Worm (Caenorhabditis elegans) whole organism, L4 larva: Measurements from ENCODE around the gene C03G6.6.

Experiments
- D1046.2 ChIP-seq: fragments of 200-800 bp; sonication (Bioruptor generic); IDR thresholded peaks from 2 replicates; pipeline ENCODE4 v1.3.6; 2022; ENCODE audit warnings: missing genetic modification characterization, missing compliant biosample characterization
- F10B5.3 ChIP-seq: sonication (generic microtip); optimal IDR thresholded peaks from 2 replicates; lab custom pipeline; 2016; ENCODE audit warnings: mild to moderate bottlenecking, missing genetic modification characterization, missing compliant biosample characterization
- T20F7.1 ChIP-seq: fragments of 200-800 bp; sonication (Bioruptor generic); optimal IDR thresholded peaks from 2 replicates; lab custom pipeline; 2018; ENCODE audit warnings: mild to moderate bottlenecking, missing genetic modification characterization, missing compliant biosample characterization
- Y105C5A.15 ChIP-seq: fragments of 200-800 bp; sonication (Bioruptor generic); IDR thresholded peaks from 2 replicates; pipeline ENCODE4 v1.3.6; 2022; ENCODE audit warnings: missing genetic modification characterization, missing compliant biosample characterization
- Y75B8A.6 ChIP-seq: fragments of 200-800 bp; sonication (Bioruptor generic); IDR thresholded peaks from 2 replicates; pipeline ENCODE4 v1.3.6; 2022; ENCODE audit warnings: missing genetic modification reagents, missing genetic modification characterization, missing compliant biosample characterization
- aha-1 ChIP-seq: fragments of 150-350 bp; peaks from one replicate; lab custom pipeline; 2014; ENCODE audit warnings: missing biosample characterization, missing genetic modification characterization
- attf-4 ChIP-seq: sonication (generic microtip); optimal IDR thresholded peaks from 3 replicates; lab custom pipeline; 2017; ENCODE audit warnings: missing biosample characterization, missing genetic modification characterization
- ceh-20 ChIP-seq: fragments of 200-800 bp; sonication (Bioruptor generic); IDR thresholded peaks from 2 replicates; pipeline ENCODE4 v1.3.6; 2022; ENCODE audit warnings: missing genetic modification reagents, missing genetic modification characterization, missing compliant biosample characterization
- cey-2 ChIP-seq: sonication (generic microtip); optimal IDR thresholded peaks from 3 replicates; lab custom pipeline; 2017; ENCODE audit warnings: missing genetic modification characterization, mild to moderate bottlenecking, missing compliant biosample characterization, antibody characterized with exemption, borderline replicate concordance; ENCODE audit not compliant: insufficient read depth
- daf-16 ChIP-seq, 3 experiments: sonication (generic microtip); optimal IDR thresholded peaks; 2 replicates each; lab custom pipeline; 2016 to 2017; ENCODE audit warnings: missing genetic modification characterization in 3 of 3, missing genetic modification reagents in 3 of 3, mild to moderate bottlenecking in 2 of 3, missing compliant biosample characterization in 2 of 3, missing biosample characterization in 1 of 3, moderate library complexity in 1 of 3
- daf-19 ChIP-seq: fragments of 200-800 bp; sonication (Bioruptor generic); conservative IDR thresholded peaks from 2 replicates; pipeline ENCODE4 v1.3.6; 2022; ENCODE audit warnings: missing genetic modification characterization, missing compliant biosample characterization
- dmd-6 ChIP-seq: fragments of 200-800 bp; sonication (Bioruptor generic); IDR thresholded peaks from 2 replicates; pipeline ENCODE4 v1.3.6; 2022; ENCODE audit warnings: missing genetic modification reagents, missing genetic modification characterization, missing compliant biosample characterization
- fkh-10 ChIP-seq: fragments of 150-350 bp; optimal IDR thresholded peaks from 2 replicates; lab custom pipeline; 2014; ENCODE audit warnings: missing biosample characterization, missing genetic modification reagents, missing genetic modification characterization
- hif-1 ChIP-seq, 2 experiments: sonication (generic microtip); optimal IDR thresholded peaks; 2 replicates each; lab custom pipeline; 2016 to 2017; ENCODE audit warnings: missing compliant biosample characterization in 2 of 2, missing genetic modification characterization in 2 of 2, missing genetic modification reagents in 2 of 2, missing genotype in 2 of 2, mild to moderate bottlenecking in 1 of 2
- lim-7 ChIP-seq: fragments of 200-800 bp; sonication (Bioruptor generic); IDR thresholded peaks from 2 replicates; pipeline ENCODE4 v1.3.6; 2022; ENCODE audit warnings: missing genetic modification characterization, missing compliant biosample characterization
- lin-1 ChIP-seq: fragments of 200-800 bp; sonication (Bioruptor generic); IDR thresholded peaks from 2 replicates; pipeline ENCODE4 v1.3.6; 2022; ENCODE audit warnings: missing genetic modification reagents, missing genetic modification characterization, missing compliant biosample characterization
- lin-38 ChIP-seq: fragments of 200-800 bp; sonication (Bioruptor generic); IDR thresholded peaks from 2 replicates; pipeline ENCODE4 v1.3.6; 2022; ENCODE audit warnings: missing genetic modification reagents, missing genetic modification characterization, missing compliant biosample characterization
- madf-5 ChIP-seq, 2 experiments: fragments of 200-800 bp; sonication (Bioruptor generic); IDR thresholded peaks; 2 replicates each; pipeline ENCODE4 v1.3.6; 2022; ENCODE audit warnings: missing compliant biosample characterization in 2 of 2, missing genetic modification characterization in 2 of 2
- mep-1 ChIP-seq: fragments of 150-350 bp; sonication (generic microtip); optimal IDR thresholded peaks from 3 replicates; lab custom pipeline; 2014; ENCODE audit warnings: missing biosample characterization, missing genetic modification characterization
- mes-2 ChIP-seq: sonication (generic microtip); optimal IDR thresholded peaks from 2 replicates; lab custom pipeline; 2016; ENCODE audit warnings: missing genotype, mild to moderate bottlenecking, missing genetic modification characterization, missing compliant biosample characterization; ENCODE audit not compliant: poor library complexity, severe bottlenecking
- nhr-11 ChIP-seq: fragments of 150-350 bp; optimal IDR thresholded peaks from 2 replicates; lab custom pipeline; 2014; ENCODE audit warnings: missing biosample characterization, missing genetic modification characterization
- nhr-111 ChIP-seq: fragments of 200-800 bp; sonication (Bioruptor generic); optimal IDR thresholded peaks from 2 replicates; lab custom pipeline; 2018; ENCODE audit warnings: mild to moderate bottlenecking, missing genetic modification characterization, missing compliant biosample characterization
- nhr-237 ChIP-seq: sonication (generic microtip); optimal IDR thresholded peaks from 2 replicates; lab custom pipeline; 2017; ENCODE audit warnings: missing biosample characterization, missing genetic modification characterization
- nhr-41 ChIP-seq: fragments of 200-800 bp; sonication (Bioruptor generic); IDR thresholded peaks from 2 replicates; pipeline ENCODE4 v1.3.6; 2022; ENCODE audit warnings: missing genetic modification reagents, missing genetic modification characterization, missing compliant biosample characterization
- nhr-48 ChIP-seq: sonication (generic microtip); optimal IDR thresholded peaks from 2 replicates; lab custom pipeline; 2016; ENCODE audit warnings: mild to moderate bottlenecking, missing genetic modification characterization, missing compliant biosample characterization
- nhr-77 ChIP-seq: fragments of 150-350 bp; optimal IDR thresholded peaks from 2 replicates; lab custom pipeline; 2014; ENCODE audit warnings: missing biosample characterization, missing genetic modification characterization
- pqm-1 ChIP-seq: sonication (generic microtip); optimal IDR thresholded peaks from 2 replicates; lab custom pipeline; 2017; ENCODE audit warnings: missing biosample characterization, missing genetic modification characterization
- sdz-12 ChIP-seq: fragments of 200-800 bp; sonication (Bioruptor generic); optimal IDR thresholded peaks from 2 replicates; lab custom pipeline; 2018; ENCODE audit warnings: mild to moderate bottlenecking, missing genetic modification characterization, missing compliant biosample characterization
- skn-1 ChIP-seq: fragments of 150-350 bp; optimal IDR thresholded peaks from 2 replicates; lab custom pipeline; 2014; ENCODE audit warnings: missing biosample characterization, missing genetic modification characterization
- snpc-4 ChIP-seq: fragments of 150-350 bp; optimal IDR thresholded peaks from 2 replicates; lab custom pipeline; 2014; ENCODE audit warnings: missing biosample characterization, missing genetic modification characterization
- unc-62 ChIP-seq, 3 experiments: fragments of 150-350 bp in 1 of 3; sonication (generic microtip); optimal IDR thresholded peaks in 2 of 3; peaks in 1 of 3; 1 replicate in 1 of 3; 2 replicates in 2 of 3; lab custom pipeline; 2014 to 2017; ENCODE audit warnings: missing biosample characterization in 3 of 3, missing genetic modification characterization in 3 of 3, missing genetic modification reagents in 3 of 3, missing genotype in 1 of 3
- zag-1 ChIP-seq: fragments of 150-350 bp; optimal IDR thresholded peaks from 2 replicates; lab custom pipeline; 2014; ENCODE audit warnings: missing biosample characterization, missing genetic modification characterization
- zfp-2 ChIP-seq: sonication (generic microtip); optimal IDR thresholded peaks from 2 replicates; lab custom pipeline; 2016; ENCODE audit warnings: mild to moderate bottlenecking, missing genetic modification characterization, missing compliant biosample characterization
- zip-11 ChIP-seq: fragments of 200-800 bp; sonication (Bioruptor generic); IDR thresholded peaks from 2 replicates; pipeline ENCODE4 v1.3.6; 2022; ENCODE audit warnings: missing genetic modification characterization, missing compliant biosample characterization
- ztf-7 ChIP-seq: fragments of 150-350 bp; optimal IDR thresholded peaks from 2 replicates; lab custom pipeline; 2014; ENCODE audit warnings: missing biosample characterization, missing genetic modification characterization

The C03G6.6 gene

DNA sequence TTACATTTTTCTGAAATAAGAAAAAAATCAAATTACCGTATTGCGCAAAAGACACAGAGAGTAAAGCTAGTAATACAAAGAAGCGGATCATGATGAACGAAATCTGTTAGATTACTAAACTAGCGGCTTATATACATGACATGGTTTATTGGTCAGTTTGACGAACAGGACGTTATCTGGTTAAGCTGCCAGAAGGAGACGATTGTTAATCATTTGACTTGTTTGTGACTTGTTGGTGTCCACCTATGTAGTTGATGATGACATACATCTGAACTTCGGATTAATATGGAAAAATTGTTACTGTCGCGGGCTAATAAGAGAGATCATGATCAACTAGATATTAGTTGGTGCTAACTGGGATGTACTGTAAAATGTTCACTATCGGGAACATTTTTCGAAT lies 42.9 kb downstream of the C03G6.6 start, which contains the start of gene cnc-9:
Gene cnc-9, minus strand, starts transcription at position 101 of the 400 bp plus-strand sequence.
- no peak for TF ChIP-seq F10B5.3 (tag; lab: Kevin White, UChicago)
- TF ChIP-seq daf-19 (GFP tag; lab: Robert Waterston, UW): no peak
- TF ChIP-seq lin-1 (GFP tag; lab: Robert Waterston, UW): no peak
- no peak for TF ChIP-seq lin-38 (GFP tag; lab: Robert Waterston, UW)
- TF ChIP-seq ztf-7 (tag; lab: Kevin White, UChicago): no peak
- no peak for TF ChIP-seq mes-2 (tag; lab: Kevin White, UChicago)
- TF ChIP-seq madf-5 (GFP tag; IDR thresholded peaks at IDR 0.05; lab: Robert Waterston, UW): no peak
- no peak for TF ChIP-seq zfp-2
- no peak for TF ChIP-seq T20F7.1
- no peak for TF ChIP-seq zip-11 (GFP tag; lab: Robert Waterston, UW)
- no peak for TF ChIP-seq Y105C5A.15 (GFP tag; lab: Robert Waterston, UW)
- no peak for TF ChIP-seq ceh-20 (GFP tag; lab: Robert Waterston, UW)
- TF ChIP-seq nhr-237 (tag; lab: Kevin White, UChicago): no peak
- TF ChIP-seq D1046.2 (GFP tag; lab: Robert Waterston, UW): no peak
- TF ChIP-seq fkh-10 (GFP tag; lab: Kevin White, UChicago): no peak
- TF ChIP-seq Y75B8A.6 (GFP tag; lab: Robert Waterston, UW): no peak
- no peak for TF ChIP-seq attf-4 (tag; lab: Kevin White, UChicago)
- TF ChIP-seq sdz-12 (GFP tag; lab: Kevin White, UChicago): no peak
- TF ChIP-seq, all 104 proteins: peak for 0

DNA sequence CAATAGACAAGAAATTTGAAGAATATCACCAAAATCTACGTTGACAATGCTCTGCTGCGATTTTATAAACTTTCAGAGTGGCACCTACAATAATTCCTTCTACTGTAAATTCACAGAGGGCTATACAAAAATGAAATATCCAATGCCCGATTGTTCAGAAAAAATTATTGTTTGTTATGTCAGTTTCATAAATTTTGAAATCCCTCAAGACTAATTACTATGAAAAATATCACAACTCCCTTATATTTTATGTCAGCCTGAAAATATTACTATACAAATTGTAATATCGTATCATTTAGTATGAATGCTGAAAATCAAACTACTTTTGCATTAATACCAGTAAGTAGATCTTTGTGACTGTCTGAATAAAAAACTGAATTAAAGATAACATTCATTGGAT lies 43.4 kb downstream of the C03G6.6 start, which contains the start of gene srx-60:
Gene srx-60, plus strand, starts transcription at position 301 of the 400 bp plus-strand sequence.
- TF ChIP-seq nhr-41 (GFP tag; lab: Robert Waterston, UW) (no peak), hif-1 (tag; optimal IDR thresholded peaks at IDR 0.05; lab: Kevin White, UChicago) (no peak), zip-11 (GFP tag; lab: Robert Waterston, UW) (no peak), pqm-1 (tag; lab: Kevin White, UChicago) (no peak), skn-1 (no peak), mep-1 (no peak), zag-1 (tag; lab: Kevin White, UChicago) (no peak), nhr-48 (tag; lab: Kevin White, UChicago) (no peak), lim-7 (GFP tag; lab: Robert Waterston, UW) (no peak), nhr-111 (GFP tag; lab: Kevin White, UChicago) (no peak)

DNA sequence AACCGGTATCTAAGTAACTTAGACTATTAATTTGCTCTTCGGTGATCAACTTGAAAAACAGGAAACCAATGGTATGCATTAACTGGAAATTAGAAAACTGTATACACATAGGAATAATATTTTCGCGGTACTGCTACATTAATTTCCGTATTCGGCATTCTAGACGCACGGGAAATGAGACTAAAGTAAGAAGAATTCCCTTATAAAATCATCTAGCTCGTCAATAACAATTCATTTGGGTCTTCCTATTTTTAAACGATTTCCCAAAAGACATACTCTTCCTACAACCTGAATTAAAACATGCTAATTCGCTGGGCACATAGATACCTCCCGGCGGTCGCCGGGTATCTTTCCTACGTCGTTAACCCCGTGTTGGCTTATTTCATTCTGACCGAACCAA lies 45.1 kb downstream of the C03G6.6 start, which contains the start of gene srj-13:
Gene srj-13, plus strand, starts transcription at position 301 of the 400 bp plus-strand sequence.
- TF ChIP-seq aha-1 (tag; lab: Kevin White, UChicago) (peak; percentile 32), madf-5 (GFP tag; IDR thresholded peaks at IDR 0.05; lab: Robert Waterston, UW) (no peak)

DNA sequence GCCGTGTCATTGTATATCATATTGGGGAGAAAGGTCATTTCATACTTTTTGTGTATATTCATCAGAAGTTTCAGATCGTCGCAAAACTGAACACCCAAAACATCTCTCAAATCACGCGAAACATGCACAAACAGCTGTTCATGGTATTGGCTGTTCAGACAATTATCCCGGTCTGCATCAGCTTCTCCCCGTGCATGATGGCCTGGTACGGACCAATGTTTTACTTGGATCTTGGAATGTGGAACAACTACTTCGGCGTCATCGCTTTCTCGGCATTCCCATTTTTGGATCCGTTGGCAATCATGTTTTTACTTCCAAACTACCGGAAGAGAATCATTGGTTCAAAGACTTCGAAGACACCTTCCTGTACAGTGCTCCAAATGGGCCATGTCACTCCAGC lies 46.3 kb downstream of the C03G6.6 start:
- TF ChIP-seq cey-2 (no peak), daf-16 (GFP tag; optimal IDR thresholded peaks at IDR 0.05; lab: Kevin White, UChicago) (no peak), daf-16 (tag; optimal IDR thresholded peaks at IDR 0.05; lab: Kevin White, UChicago) (no peak), unc-62 (GFP tag; optimal IDR thresholded peaks at IDR 0.05 in 1 of 2; lab: Kevin White, UChicago) (peak in 1 of 2 experiments; percentile 92), unc-62 (tag; optimal IDR thresholded peaks at IDR 0.05; lab: Kevin White, UChicago) (no peak), daf-19 (GFP tag; lab: Robert Waterston, UW) (no peak), nhr-11 (tag; lab: Kevin White, UChicago) (no peak), dmd-6 (no peak), nhr-77 (tag; lab: Kevin White, UChicago) (no peak), snpc-4 (tag; lab: Kevin White, UChicago) (no peak)
